Worm (Caenorhabditis elegans) whole organism, late embryonic: ENCODE results near the gene F46B6.12.

ENCODE experiments used
- ceh-48 ChIP-seq: sonication (generic microtip); optimal IDR thresholded peaks from 2 replicates; lab custom pipeline; 2016; ENCODE audit warnings: missing genetic modification characterization, inconsistent platforms, missing compliant biosample characterization
- ceh-9 ChIP-seq: sonication (generic microtip); optimal IDR thresholded peaks from 2 replicates; lab custom pipeline; 2016; ENCODE audit warnings: mild to moderate bottlenecking, missing genetic modification characterization, inconsistent platforms, missing compliant biosample characterization
- dve-1 ChIP-seq: sonication (generic microtip); optimal IDR thresholded peaks from 2 replicates; lab custom pipeline; 2017; ENCODE audit warnings: antibody characterized with exemption, mild to moderate bottlenecking, missing genetic modification characterization, missing compliant biosample characterization
- fkh-10 ChIP-seq: fragments of 150-350 bp; optimal IDR thresholded peaks from 2 replicates; lab custom pipeline; 2014; ENCODE audit warnings: missing biosample characterization, missing genetic modification reagents, missing genetic modification characterization
- lin-11 ChIP-seq: fragments of 200-800 bp; sonication (Bioruptor generic); optimal IDR thresholded peaks from 2 replicates; lab custom pipeline; 2018; ENCODE audit warnings: mild to moderate bottlenecking, missing genetic modification characterization, missing compliant biosample characterization
- nfya-1 ChIP-seq: sonication (generic microtip); optimal IDR thresholded peaks from 2 replicates; lab custom pipeline; 2017; ENCODE audit warnings: missing genetic modification characterization, mild to moderate bottlenecking, missing compliant biosample characterization, antibody characterized with exemption, moderate library complexity
- npax-4 ChIP-seq: sonication (generic microtip); optimal IDR thresholded peaks from 2 replicates; lab custom pipeline; 2016; ENCODE audit warnings: missing genetic modification characterization, missing compliant biosample characterization
- ref-2 ChIP-seq: sonication (generic microtip); optimal IDR thresholded peaks from 2 replicates; lab custom pipeline; 2016; ENCODE audit warnings: missing genetic modification characterization, missing compliant biosample characterization
- tbx-7 ChIP-seq: sonication (generic microtip); optimal IDR thresholded peaks from 2 replicates; lab custom pipeline; 2016; ENCODE audit warnings: missing genotype, missing genetic modification characterization, missing compliant biosample characterization
- ttx-3 ChIP-seq: sonication (generic microtip); optimal IDR thresholded peaks from 2 replicates; lab custom pipeline; 2016; ENCODE audit warnings: missing genetic modification reagents, missing genetic modification characterization, missing compliant biosample characterization

- TF ChIP-seq lin-11 (tag; lab: Kevin White, UChicago): no peak
- TF ChIP-seq ttx-3: no peak
- TF ChIP-seq ceh-48 (tag; lab: Kevin White, UChicago): no peak
- no peak for TF ChIP-seq ref-2 (tag; lab: Kevin White, UChicago)
- TF ChIP-seq tbx-7 (tag; lab: Kevin White, UChicago): no peak
- no peak for TF ChIP-seq ceh-9
- no peak for TF ChIP-seq fkh-10 (GFP tag; lab: Kevin White, UChicago)
- no peak for TF ChIP-seq npax-4
- TF ChIP-seq dve-1 (tag; lab: Kevin White, UChicago): no peak
- TF ChIP-seq nfya-1 (tag; lab: Kevin White, UChicago): no peak
Measured at ce11 chrV:9750308-9750707, 25.3 kb downstream of the F46B6.12 start, which contains the start of gene F58E6.4.
